Comparison of ENCODE assay signal across 1 fruit fly cellular context in genomic region chr2L:2202018-2202852, dm6.
TF ChIP-seq lines count a peak whose summit lies in the region.

No protein-coding gene starts in this region.

TF ChIP-seq in whole organism, embryonic, 481 proteins besides CTCF, POLR2A, EP300 and RAD21 (continued from another document and continues in another):
- peak; percentile 97 for TF ChIP-seq lilli (GFP tag; optimal IDR thresholded peaks at IDR 0.05; lab: Kevin White, UChicago)
- TF ChIP-seq Eip74EF (GFP tag; optimal IDR thresholded peaks at IDR 0.05; lab: Kevin White, UChicago) = peak in 1 of 2 experiments; percentile 99
- TF ChIP-seq CG1792 (GFP tag; optimal IDR thresholded peaks at IDR 0.05; lab: Kevin White, UChicago) = peak; percentile 96
- peak; percentile 66 for TF ChIP-seq Doc3 (GFP tag; IDR thresholded peaks at IDR 0.05; lab: Robert Waterston, UW; ENCODE audit: partially characterized antibody)
- peak; percentile 67 for TF ChIP-seq CG15514 (GFP tag; optimal IDR thresholded peaks at IDR 0.05; lab: Kevin White, UChicago)
- peak; percentile 99 for TF ChIP-seq CG15601 (tag; optimal IDR thresholded peaks at IDR 0.05; lab: Kevin White, UChicago)
- TF ChIP-seq trem (tag; optimal IDR thresholded peaks at IDR 0.05; lab: Kevin White, UChicago) = peak; percentile 98
- TF ChIP-seq Oli (tag; optimal IDR thresholded peaks at IDR 0.05; lab: Kevin White, UChicago) = peak; percentile 99
- TF ChIP-seq CrebB (tag; optimal IDR thresholded peaks at IDR 0.05; lab: Kevin White, UChicago) = peak; percentile 98
- TF ChIP-seq bigmax (GFP tag; optimal IDR thresholded peaks at IDR 0.05; lab: Kevin White, UChicago) = peak; percentile 57
- TF ChIP-seq ac (GFP tag; optimal IDR thresholded peaks at IDR 0.05; lab: Kevin White, UChicago) = peak; percentile 99
- peak; percentile 98 for TF ChIP-seq CG14441 (GFP tag; IDR thresholded peaks at IDR 0.05; lab: Robert Waterston, UW)
- peak; percentile 98 for TF ChIP-seq nau (GFP tag; optimal IDR thresholded peaks at IDR 0.05; lab: Kevin White, UChicago)
- TF ChIP-seq CG10543 (GFP tag; optimal IDR thresholded peaks at IDR 0.05; lab: Kevin White, UChicago) = peak; percentile 39
- peak; percentile 99 for TF ChIP-seq CG8290 (GFP tag; optimal IDR thresholded peaks at IDR 0.05; lab: Kevin White, UChicago)
- TF ChIP-seq CG8290 (tag; optimal IDR thresholded peaks at IDR 0.05; lab: Kevin White, UChicago) = peak; percentile 95 to 98
- TF ChIP-seq CG11695 (GFP tag; IDR thresholded peaks at IDR 0.05; lab: Robert Waterston, UW) = peak; percentile 98
- TF ChIP-seq nmo (GFP tag; optimal IDR thresholded peaks at IDR 0.05; lab: Kevin White, UChicago) = peak; percentile 100
- peak; percentile 59 for TF ChIP-seq CG1832 (GFP tag; optimal IDR thresholded peaks at IDR 0.05; lab: Kevin White, UChicago)
- TF ChIP-seq Hr78 (GFP tag; optimal IDR thresholded peaks at IDR 0.05; lab: Kevin White, UChicago) = peak in 1 of 2 experiments; percentile 97
- peak; percentile 12 for TF ChIP-seq BEAF-32 (GFP tag; optimal IDR thresholded peaks at IDR 0.05; lab: Kevin White, UChicago)
- no peak for TF ChIP-seq Lpt (GFP tag; optimal IDR thresholded peaks at IDR 0.05; lab: Kevin White, UChicago)
- TF ChIP-seq HLHmδ (GFP tag; optimal IDR thresholded peaks at IDR 0.05; lab: Kevin White, UChicago) = peak; percentile 45
- TF ChIP-seq mam (GFP tag; optimal IDR thresholded peaks at IDR 0.05; lab: Kevin White, UChicago) = peak; percentile 90
- TF ChIP-seq CG14014 (GFP tag; IDR thresholded peaks at IDR 0.05; lab: Robert Waterston, UW) = peak; percentile 96
- peak; percentile 84 for TF ChIP-seq CG9215 (GFP tag; IDR thresholded peaks at IDR 0.05; lab: Robert Waterston, UW)
- TF ChIP-seq chm (GFP tag; IDR thresholded peaks at IDR 0.05; lab: Robert Waterston, UW) = peak; percentile 99
- TF ChIP-seq gsb-n (tag; optimal IDR thresholded peaks at IDR 0.05; lab: Kevin White, UChicago) = peak; percentile 100
- peak; percentile 96 for TF ChIP-seq CG3065 (GFP tag; optimal IDR thresholded peaks at IDR 0.05; lab: Kevin White, UChicago)
- TF ChIP-seq CG9876 (GFP tag; optimal IDR thresholded peaks at IDR 0.05; lab: Kevin White, UChicago) = peak; percentile 87
- 0 out of 3 replicates have a peak, but pooled peaks have one; percentile 30 for TF ChIP-seq Dbx (GFP tag; IDR thresholded peaks at IDR 0.05; lab: Robert Waterston, UW)
- peak; percentile 96 for TF ChIP-seq disco-r (GFP tag; optimal IDR thresholded peaks at IDR 0.05; lab: Kevin White, UChicago)
- peak; percentile 99 for TF ChIP-seq E2f1 (GFP tag; IDR thresholded peaks at IDR 0.05; lab: Robert Waterston, UW)
- peak; percentile 96 for TF ChIP-seq maf-S (GFP tag; optimal IDR thresholded peaks at IDR 0.05; lab: Kevin White, UChicago)
- peak; percentile 98 for TF ChIP-seq B-H1 (GFP tag; IDR thresholded peaks at IDR 0.05; lab: Robert Waterston, UW)
- TF ChIP-seq ERR (GFP tag; optimal IDR thresholded peaks at IDR 0.05; lab: Kevin White, UChicago) = peak; percentile 94
- peak; percentile 95 for TF ChIP-seq CG17612 (GFP tag; IDR thresholded peaks at IDR 0.05; lab: Robert Waterston, UW)
- TF ChIP-seq dan (GFP tag; IDR thresholded peaks at IDR 0.05; lab: Robert Waterston, UW) = peak; percentile 99
- TF ChIP-seq kay (GFP tag; optimal IDR thresholded peaks at IDR 0.05; lab: Kevin White, UChicago) = peak; percentile 98
- TF ChIP-seq CG10565 (GFP tag; optimal IDR thresholded peaks at IDR 0.05; lab: Kevin White, UChicago) = peak; percentile 96
- TF ChIP-seq mirr (GFP tag; optimal IDR thresholded peaks at IDR 0.05; lab: Kevin White, UChicago) = peak; percentile 8
- 0 out of 2 replicates have a peak, but pooled peaks have one; percentile 35 for TF ChIP-seq ham (GFP tag; IDR thresholded peaks at IDR 0.05; lab: Robert Waterston, UW)
- TF ChIP-seq Stat92E (GFP tag; optimal IDR thresholded peaks at IDR 0.05; lab: Kevin White, UChicago) = peak in 1 of 3 experiments; percentile 100
- peak; percentile 98 for TF ChIP-seq CG3726 (GFP tag; IDR thresholded peaks at IDR 0.05; lab: Robert Waterston, UW)
- TF ChIP-seq stwl (tag; optimal IDR thresholded peaks at IDR 0.05; lab: Kevin White, UChicago) = peak; percentile 96
- TF ChIP-seq fd96Cb (tag; optimal IDR thresholded peaks at IDR 0.05; lab: Kevin White, UChicago) = peak; percentile 100
- peak; percentile 30 for TF ChIP-seq hbn (GFP tag; IDR thresholded peaks at IDR 0.05; lab: Robert Waterston, UW; ENCODE audit: partially characterized antibody)
- TF ChIP-seq Hand (GFP tag; optimal IDR thresholded peaks at IDR 0.05; lab: Kevin White, UChicago) = peak; percentile 77
- TF ChIP-seq CG11085 (GFP tag; IDR thresholded peaks at IDR 0.05; lab: Robert Waterston, UW) = peak; percentile 89
- TF ChIP-seq bbx (GFP tag; IDR thresholded peaks at IDR 0.05; lab: Robert Waterston, UW; ENCODE audit: partially characterized antibody) = peak; percentile 77
- TF ChIP-seq esg (GFP tag; conservative IDR thresholded peaks at IDR 0.05; lab: Robert Waterston, UW) = peak; percentile 98
- peak; percentile 99 for TF ChIP-seq CG33557 (GFP tag; optimal IDR thresholded peaks at IDR 0.05; lab: Kevin White, UChicago)
- peak; percentile 78 for TF ChIP-seq Rfx (GFP tag; IDR thresholded peaks at IDR 0.05; lab: Robert Waterston, UW)
- TF ChIP-seq CG16863 (GFP tag; optimal IDR thresholded peaks at IDR 0.05; lab: Kevin White, UChicago) = peak; percentile 99
- TF ChIP-seq h (optimal IDR thresholded peaks at IDR 0.05; lab: Kevin White, UChicago) = no peak
- peak; percentile 26 for TF ChIP-seq Dp (GFP tag; optimal IDR thresholded peaks at IDR 0.05; lab: Kevin White, UChicago)
- no peak for TF ChIP-seq Dfd (GFP tag; optimal IDR thresholded peaks at IDR 0.05; lab: Kevin White, UChicago)
- TF ChIP-seq jumu (GFP tag; optimal IDR thresholded peaks at IDR 0.05; lab: Kevin White, UChicago) = peak; percentile 98
- TF ChIP-seq crp (GFP tag; optimal IDR thresholded peaks at IDR 0.05; lab: Kevin White, UChicago) = peak; percentile 52 to 73
- TF ChIP-seq CG17568 (GFP tag; optimal IDR thresholded peaks at IDR 0.05; lab: Kevin White, UChicago) = peak; percentile 97
- TF ChIP-seq ssp (GFP tag; IDR thresholded peaks at IDR 0.05; lab: Robert Waterston, UW) = peak; percentile 94
- TF ChIP-seq CG4730 (GFP tag; IDR thresholded peaks at IDR 0.05; lab: Robert Waterston, UW) = peak; percentile 98
- TF ChIP-seq B-H2 (GFP tag; optimal IDR thresholded peaks at IDR 0.05; lab: Kevin White, UChicago) = no peak
- TF ChIP-seq CG3281 (GFP tag; optimal IDR thresholded peaks at IDR 0.05; lab: Kevin White, UChicago) = peak; percentile 80
- peak; percentile 100 for TF ChIP-seq gcm (GFP tag; optimal IDR thresholded peaks at IDR 0.05; lab: Kevin White, UChicago)
- TF ChIP-seq Xrp1 (GFP tag; IDR thresholded peaks at IDR 0.05; lab: Robert Waterston, UW) = peak; percentile 100
- peak; percentile 97 to 98 for TF ChIP-seq dpn (GFP tag; optimal IDR thresholded peaks at IDR 0.05; lab: Kevin White, UChicago)
- TF ChIP-seq CG43689 (GFP tag; IDR thresholded peaks at IDR 0.05; lab: Robert Waterston, UW) = peak; percentile 93
- TF ChIP-seq CG11696 (GFP tag; IDR thresholded peaks at IDR 0.05; lab: Robert Waterston, UW) = peak; percentile 95
- TF ChIP-seq CG12299 (tag; optimal IDR thresholded peaks at IDR 0.05; lab: Kevin White, UChicago) = peak; percentile 97
- peak; percentile 95 for TF ChIP-seq dm (GFP tag; optimal IDR thresholded peaks at IDR 0.05; lab: Kevin White, UChicago)
- peak; percentile 99 for TF ChIP-seq ttk (GFP tag; IDR thresholded peaks at IDR 0.05; lab: Robert Waterston, UW)
- TF ChIP-seq rib (GFP tag; IDR thresholded peaks at IDR 0.05; lab: Robert Waterston, UW) = peak; percentile 47; the same call in 1 of the 2 replicates
- TF ChIP-seq NFAT (GFP tag; IDR thresholded peaks at IDR 0.05; lab: Robert Waterston, UW) = peak; percentile 80
- TF ChIP-seq tio (GFP tag; optimal IDR thresholded peaks at IDR 0.05; lab: Kevin White, UChicago) = peak; percentile 97
- peak; percentile 97 for TF ChIP-seq HHEX (GFP tag; optimal IDR thresholded peaks at IDR 0.05; lab: Kevin White, UChicago)
- peak; percentile 97 for TF ChIP-seq Abd-B (GFP tag; optimal IDR thresholded peaks at IDR 0.05; lab: Kevin White, UChicago)
- peak; percentile 81 for TF ChIP-seq cg (GFP tag; optimal IDR thresholded peaks at IDR 0.05; lab: Kevin White, UChicago)
- TF ChIP-seq unpg (GFP tag; optimal IDR thresholded peaks at IDR 0.05; lab: Kevin White, UChicago) = peak; percentile 99
- TF ChIP-seq lov (optimal IDR thresholded peaks at IDR 0.05; lab: Kevin White, UChicago) = no peak
- peak; percentile 100 for TF ChIP-seq lov (GFP tag; IDR thresholded peaks at IDR 0.05; lab: Robert Waterston, UW)
- TF ChIP-seq CG7987 (GFP tag; optimal IDR thresholded peaks at IDR 0.05; lab: Kevin White, UChicago) = peak; percentile 79
- peak; percentile 75 for TF ChIP-seq fu2 (GFP tag; optimal IDR thresholded peaks at IDR 0.05; lab: Kevin White, UChicago)
- peak; percentile 98 for TF ChIP-seq CG1233 (GFP tag; optimal IDR thresholded peaks at IDR 0.05; lab: Kevin White, UChicago)
- TF ChIP-seq CG12155 (GFP tag; optimal IDR thresholded peaks at IDR 0.05; lab: Kevin White, UChicago) = peak; percentile 93
- TF ChIP-seq lab (GFP tag; optimal IDR thresholded peaks at IDR 0.05; lab: Kevin White, UChicago) = peak; percentile 96
- peak; percentile 100 for TF ChIP-seq sens (GFP tag; lab: Kevin White, UChicago)
- TF ChIP-seq hb (GFP tag; IDR thresholded peaks at IDR 0.05; lab: Robert Waterston, UW; ENCODE audit: partially characterized antibody) = peak; percentile 90
- peak; percentile 91 for TF ChIP-seq CG30020 (tag; optimal IDR thresholded peaks at IDR 0.05; lab: Kevin White, UChicago)
- peak; percentile 99 for TF ChIP-seq sim (GFP tag; IDR thresholded peaks at IDR 0.05; lab: Robert Waterston, UW)
- peak; percentile 99 for TF ChIP-seq tap (tag; optimal IDR thresholded peaks at IDR 0.05; lab: Kevin White, UChicago)
- TF ChIP-seq az2 (GFP tag; optimal IDR thresholded peaks at IDR 0.05; lab: Kevin White, UChicago) = peak; percentile 100
- no peak for TF ChIP-seq hkb (optimal IDR thresholded peaks at IDR 0.05; lab: Kevin White, UChicago)
- TF ChIP-seq hkb (GFP tag; IDR thresholded peaks at IDR 0.05; lab: Robert Waterston, UW) = peak; percentile 99
- peak; percentile 98 for TF ChIP-seq MTF-1 (GFP tag; optimal IDR thresholded peaks at IDR 0.05; lab: Kevin White, UChicago; ENCODE audit: borderline replicate concordance)
- peak; percentile 99 for TF ChIP-seq fd64A (GFP tag; optimal IDR thresholded peaks at IDR 0.05; lab: Kevin White, UChicago)
- peak; percentile 96 for TF ChIP-seq kah (GFP tag; optimal IDR thresholded peaks at IDR 0.05; lab: Kevin White, UChicago)
- TF ChIP-seq CG9437 (GFP tag; optimal IDR thresholded peaks at IDR 0.05; lab: Kevin White, UChicago) = peak; percentile 94
- TF ChIP-seq croc (GFP tag; conservative IDR thresholded peaks at IDR 0.05; lab: Robert Waterston, UW) = peak; percentile 100
- TF ChIP-seq HmgD (GFP tag; optimal IDR thresholded peaks at IDR 0.05; lab: Kevin White, UChicago) = peak; percentile 94
- peak; percentile 98 for TF ChIP-seq CG12942 (GFP tag; optimal IDR thresholded peaks at IDR 0.05; lab: Kevin White, UChicago)
- peak; percentile 97 for TF ChIP-seq CG11723 (GFP tag; optimal IDR thresholded peaks at IDR 0.05; lab: Kevin White, UChicago)
- peak; percentile 51 for TF ChIP-seq abd-A (tag; optimal IDR thresholded peaks at IDR 0.05; lab: Kevin White, UChicago)
- TF ChIP-seq chif (GFP tag; optimal IDR thresholded peaks at IDR 0.05; lab: Kevin White, UChicago) = peak; percentile 98 to 99
- TF ChIP-seq CG9727 (GFP tag; optimal IDR thresholded peaks at IDR 0.05; lab: Kevin White, UChicago) = peak; percentile 100
- TF ChIP-seq CG6654 (GFP tag; optimal IDR thresholded peaks at IDR 0.05; lab: Kevin White, UChicago) = peak; percentile 94
- TF ChIP-seq CG18764 (GFP tag; optimal IDR thresholded peaks at IDR 0.05; lab: Kevin White, UChicago) = peak; percentile 98
- peak; percentile 99 for TF ChIP-seq jing (GFP tag; optimal IDR thresholded peaks at IDR 0.05; lab: Kevin White, UChicago)
- peak; percentile 93 for TF ChIP-seq CG3838 (GFP tag; optimal IDR thresholded peaks at IDR 0.05; lab: Kevin White, UChicago)
- TF ChIP-seq sqz (GFP tag; optimal IDR thresholded peaks at IDR 0.05; lab: Kevin White, UChicago) = peak; percentile 98
- TF ChIP-seq CG17361 (GFP tag; IDR thresholded peaks at IDR 0.05; lab: Robert Waterston, UW) = peak; percentile 99
- peak; percentile 100 for TF ChIP-seq CG8388 (GFP tag; optimal IDR thresholded peaks at IDR 0.05; lab: Kevin White, UChicago)
- peak; percentile 73; the same call in 1 of the 4 replicates for TF ChIP-seq chinmo (GFP tag; IDR thresholded peaks at IDR 0.05; lab: Robert Waterston, UW; ENCODE audit: partially characterized antibody)
- TF ChIP-seq Sox102F (GFP tag; optimal IDR thresholded peaks at IDR 0.05; lab: Kevin White, UChicago) = peak; percentile 100
- TF ChIP-seq CG11504 (tag; optimal IDR thresholded peaks at IDR 0.05; lab: Kevin White, UChicago) = peak; percentile 98
- TF ChIP-seq CG6254 (GFP tag; optimal IDR thresholded peaks at IDR 0.05; lab: Kevin White, UChicago) = peak; percentile 98
- peak; percentile 97 for TF ChIP-seq grau (tag; optimal IDR thresholded peaks at IDR 0.05; lab: Kevin White, UChicago)
- TF ChIP-seq Mes4 (GFP tag; optimal IDR thresholded peaks at IDR 0.05; lab: Kevin White, UChicago) = peak; percentile 99
- peak; percentile 98 for TF ChIP-seq Rx (GFP tag; IDR thresholded peaks at IDR 0.05; lab: Robert Waterston, UW)
- peak; percentile 90 for TF ChIP-seq cwo (GFP tag; optimal IDR thresholded peaks at IDR 0.05; lab: Kevin White, UChicago)
- TF ChIP-seq Hsf (GFP tag; optimal IDR thresholded peaks at IDR 0.05; lab: Kevin White, UChicago) = peak; percentile 98
- TF ChIP-seq ab (GFP tag; optimal IDR thresholded peaks at IDR 0.05; lab: Kevin White, UChicago) = peak; percentile 95
- TF ChIP-seq CG14667 (GFP tag; IDR thresholded peaks at IDR 0.05; lab: Robert Waterston, UW) = peak; percentile 97
- TF ChIP-seq ase (GFP tag; IDR thresholded peaks at IDR 0.05; lab: Robert Waterston, UW) = peak; percentile 99
- peak; percentile 97 for TF ChIP-seq Mrtf (GFP tag; IDR thresholded peaks at IDR 0.05; lab: Robert Waterston, UW)
- peak; percentile 93 for TF ChIP-seq CG6683 (GFP tag; optimal IDR thresholded peaks at IDR 0.05; lab: Kevin White, UChicago)
- TF ChIP-seq CG1602 (GFP tag; optimal IDR thresholded peaks at IDR 0.05; lab: Kevin White, UChicago) = peak; percentile 99
- TF ChIP-seq CG2116 (GFP tag; optimal IDR thresholded peaks at IDR 0.05; lab: Kevin White, UChicago) = peak; percentile 92
- peak; percentile 97 to 98 for TF ChIP-seq Pdp1 (GFP tag; optimal IDR thresholded peaks at IDR 0.05; lab: Kevin White, UChicago)
- peak; percentile 99 for TF ChIP-seq CG7556 (GFP tag; optimal IDR thresholded peaks at IDR 0.05; lab: Kevin White, UChicago)
